Fruit fly (Drosophila melanogaster): ENCODE results near the gene CG3040.

CG3040 gene

DNA sequence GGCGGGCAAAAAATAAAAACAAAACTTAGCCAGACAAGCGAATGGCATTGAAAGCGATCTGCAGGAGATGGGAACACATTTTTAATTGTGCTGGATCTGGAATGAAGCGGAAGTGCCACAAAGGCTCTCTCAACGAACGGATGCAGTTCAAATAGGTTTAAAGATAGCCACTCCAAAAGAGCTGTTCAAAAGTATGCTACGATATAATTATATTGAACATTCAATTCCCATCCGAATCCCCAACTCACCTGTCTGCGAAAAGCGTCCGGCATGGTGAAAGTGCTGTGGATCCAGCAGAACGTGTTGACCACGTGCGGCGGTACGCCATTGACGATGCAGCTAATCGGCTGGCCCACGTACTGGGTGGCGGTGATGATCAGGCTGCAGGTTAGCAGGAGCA, 3.7 kb upstream of the CG3040 start:
- TF ChIP-seq toe (GFP tag; optimal IDR thresholded peaks at IDR 0.05) (no peak), cnc (optimal IDR thresholded peaks at IDR 0.05) (no peak), ovo (GFP tag; optimal IDR thresholded peaks at IDR 0.05) (no peak), CG5204 (GFP tag; optimal IDR thresholded peaks at IDR 0.05) (no peak), CG14711 (tag; optimal IDR thresholded peaks at IDR 0.05) (no peak), CG7101 (tag; optimal IDR thresholded peaks at IDR 0.05) (no peak), kay (GFP tag; ENCODE audit: borderline replicate concordance) (no peak), CG7045 (GFP tag; optimal IDR thresholded peaks at IDR 0.05) (no peak), Clk (GFP tag; optimal IDR thresholded peaks at IDR 0.05) (no peak), pad (GFP tag; optimal IDR thresholded peaks at IDR 0.05) (no peak), tj (GFP tag; optimal IDR thresholded peaks at IDR 0.05) (no peak), Crg-1 (GFP tag; optimal IDR thresholded peaks at IDR 0.05) (no peak), Mnt (GFP tag; optimal IDR thresholded peaks at IDR 0.05) (no peak), CG1620 (GFP tag; optimal IDR thresholded peaks at IDR 0.05) (no peak), CG33017 (tag; optimal IDR thresholded peaks at IDR 0.05) (no peak)

DNA sequence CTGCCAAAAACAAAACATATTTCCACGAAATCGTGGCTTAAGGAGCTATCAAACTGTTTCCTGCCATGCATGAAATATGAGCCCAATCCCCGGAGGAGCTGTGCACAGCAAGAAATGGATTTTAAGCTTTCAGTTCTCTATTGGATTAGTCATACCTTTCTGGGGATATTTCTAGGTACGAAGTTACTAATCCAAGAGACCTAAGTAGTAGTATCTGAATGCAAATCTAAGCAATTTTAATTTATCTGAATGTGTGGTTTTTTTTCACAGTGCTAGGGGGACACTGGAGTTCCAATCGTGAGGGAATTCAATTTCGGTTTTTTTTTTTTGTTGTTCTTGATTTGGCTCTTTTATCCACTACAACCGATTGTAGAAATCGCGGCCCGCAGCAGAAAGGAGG, 3.2 kb upstream of the CG3040 start:
- TF ChIP-seq Crg-1 (GFP tag; optimal IDR thresholded peaks at IDR 0.05) (no peak), tj (GFP tag; optimal IDR thresholded peaks at IDR 0.05) (peak; percentile 37)

DNA sequence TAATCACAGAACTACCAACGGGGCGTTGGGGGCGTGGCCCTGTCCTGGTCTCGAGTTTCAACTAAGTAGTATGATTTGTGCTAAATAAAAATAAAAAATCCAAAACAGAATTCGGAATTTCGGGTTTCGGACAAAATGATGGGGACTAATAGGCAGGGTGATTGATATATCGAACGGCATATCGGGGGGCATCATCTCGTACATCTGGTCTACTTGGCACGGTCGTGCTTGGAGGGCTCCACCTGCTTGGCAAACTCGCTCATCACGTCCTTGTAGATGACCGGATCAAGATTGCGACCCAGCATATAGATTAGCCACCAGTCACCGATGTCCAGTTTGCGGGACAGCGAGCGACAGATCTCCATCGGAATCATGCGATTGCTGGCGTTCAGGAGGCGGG, 1.0 kb upstream of the CG3040 start:
- TF ChIP-seq Mnt (GFP tag; optimal IDR thresholded peaks at IDR 0.05) (no peak), Hr96 (GFP tag; optimal IDR thresholded peaks at IDR 0.05) (no peak), CG7045 (GFP tag; optimal IDR thresholded peaks at IDR 0.05) (no peak), Clk (GFP tag; optimal IDR thresholded peaks at IDR 0.05) (no peak), kay (GFP tag; ENCODE audit: borderline replicate concordance) (no peak), cnc (optimal IDR thresholded peaks at IDR 0.05) (no peak), CG12768 (GFP tag; optimal IDR thresholded peaks at IDR 0.05) (no peak), Crg-1 (GFP tag; optimal IDR thresholded peaks at IDR 0.05) (no peak), tj (GFP tag; optimal IDR thresholded peaks at IDR 0.05) (no peak), CG11617 (GFP tag; optimal IDR thresholded peaks at IDR 0.05) (no peak), CG14711 (tag; optimal IDR thresholded peaks at IDR 0.05) (no peak), cic (GFP tag; optimal IDR thresholded peaks at IDR 0.05) (no peak), CG7101 (tag; optimal IDR thresholded peaks at IDR 0.05) (no peak), ovo (GFP tag; optimal IDR thresholded peaks at IDR 0.05) (no peak), CG5204 (GFP tag; optimal IDR thresholded peaks at IDR 0.05) (no peak)

DNA sequence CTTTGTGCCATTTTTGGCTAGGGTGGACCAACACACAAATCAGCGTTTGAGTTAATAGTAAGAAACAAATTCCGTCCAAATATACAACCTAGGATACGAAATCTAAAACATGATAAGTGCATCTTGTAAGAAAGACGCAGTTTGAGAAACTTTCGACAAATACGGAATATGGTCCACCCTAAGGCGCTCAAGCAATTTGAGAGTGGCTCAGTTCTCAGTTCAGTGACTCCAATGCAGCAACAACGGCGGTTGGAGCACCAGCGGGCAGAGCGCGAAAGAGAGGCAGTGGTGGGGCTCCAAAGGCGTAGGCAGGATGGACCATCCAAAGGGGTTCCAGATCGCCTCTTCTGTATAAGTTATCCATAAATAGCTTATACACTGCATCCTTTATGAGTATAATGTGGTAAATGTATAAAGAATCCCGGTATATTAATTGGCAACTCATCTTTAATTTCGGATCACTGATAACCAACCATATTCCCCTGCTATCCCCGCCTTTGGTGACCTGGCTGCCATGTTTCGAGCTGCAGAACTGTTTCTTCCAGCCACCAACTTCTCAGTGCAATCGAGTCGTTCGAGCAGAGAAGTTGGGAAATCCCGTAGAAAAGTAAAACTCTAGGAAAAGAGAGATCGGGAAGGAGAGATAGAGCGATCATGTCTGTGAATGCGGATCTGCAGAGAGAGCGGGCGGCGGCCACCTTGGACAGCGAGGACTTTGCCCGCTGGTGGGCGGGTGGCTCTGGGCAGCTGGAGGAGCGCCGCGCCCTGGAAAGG, 3.6 kb downstream of the CG3040 start, which contains the start of gene CG4586:
Gene CG4586, plus strand, starts transcription at position 555 of the 774 bp plus-strand sequence.
- TF ChIP-seq CG11617 (GFP tag; optimal IDR thresholded peaks at IDR 0.05) (peak; percentile 78), CG12768 (GFP tag; optimal IDR thresholded peaks at IDR 0.05) (peak; percentile 53), ovo (GFP tag; optimal IDR thresholded peaks at IDR 0.05) (no peak), kay (GFP tag; ENCODE audit: borderline replicate concordance) (no peak), CG33017 (tag; optimal IDR thresholded peaks at IDR 0.05) (peak; percentile 83), pad (GFP tag; optimal IDR thresholded peaks at IDR 0.05) (peak; percentile 58), Crg-1 (GFP tag; optimal IDR thresholded peaks at IDR 0.05) (peak; percentile 75), bab1 (GFP tag; optimal IDR thresholded peaks at IDR 0.05) (peak; percentile 97), Hr96 (GFP tag; optimal IDR thresholded peaks at IDR 0.05) (peak; percentile 63), toe (GFP tag; optimal IDR thresholded peaks at IDR 0.05) (peak; percentile 34), CG14711 (tag; optimal IDR thresholded peaks at IDR 0.05) (peak; percentile 84), CG5204 (GFP tag; optimal IDR thresholded peaks at IDR 0.05) (peak; percentile 71), tj (GFP tag; optimal IDR thresholded peaks at IDR 0.05) (peak; percentile 59), cnc (optimal IDR thresholded peaks at IDR 0.05) (no peak), CG1620 (GFP tag; optimal IDR thresholded peaks at IDR 0.05) (peak; percentile 76), CG7045 (GFP tag; optimal IDR thresholded peaks at IDR 0.05) (peak; percentile 63), Clk (GFP tag; optimal IDR thresholded peaks at IDR 0.05) (no peak), Mnt (GFP tag; optimal IDR thresholded peaks at IDR 0.05) (peak; percentile 70), cic (GFP tag; optimal IDR thresholded peaks at IDR 0.05) (no peak), CG7101 (tag; optimal IDR thresholded peaks at IDR 0.05) (peak; percentile 89)

DNA sequence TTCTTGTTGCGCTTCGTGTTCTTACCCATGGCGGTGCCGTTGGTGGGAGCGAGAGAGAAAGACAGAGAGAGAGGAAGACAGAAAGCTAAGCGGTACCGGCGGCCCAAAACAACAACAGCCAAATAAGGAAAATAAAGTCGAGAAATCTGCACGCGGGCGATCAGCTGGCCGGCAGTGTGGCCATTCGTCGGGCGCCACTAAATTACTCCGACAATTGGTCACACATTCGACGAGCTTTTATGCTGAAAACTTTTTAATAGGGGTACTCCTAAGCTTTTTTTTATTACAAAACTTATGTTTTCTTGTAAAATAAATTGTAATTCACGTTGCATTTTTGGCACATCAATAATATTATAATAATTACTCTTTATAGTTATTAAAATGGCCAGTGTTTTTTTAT, 4.6 kb downstream of the CG3040 start, which contains the start of gene Setd3:
Gene Setd3, minus strand, starts transcription at position 187 of the 400 bp plus-strand sequence.
- no peak for TF ChIP-seq CG7045 (GFP tag; optimal IDR thresholded peaks at IDR 0.05)
- peak; percentile 37 for TF ChIP-seq CG7101 (tag; optimal IDR thresholded peaks at IDR 0.05)
- peak; percentile 0 for TF ChIP-seq CG1620 (GFP tag; optimal IDR thresholded peaks at IDR 0.05)
- TF ChIP-seq Mnt (GFP tag; optimal IDR thresholded peaks at IDR 0.05), result peak; percentile 77
- no peak for TF ChIP-seq Clk (GFP tag; optimal IDR thresholded peaks at IDR 0.05)
- peak; percentile 20 for TF ChIP-seq bab1 (GFP tag; optimal IDR thresholded peaks at IDR 0.05)

- TF ChIP-seq CG33017 (tag; optimal IDR thresholded peaks at IDR 0.05) (no peak), CG14711 (tag; optimal IDR thresholded peaks at IDR 0.05) (no peak)
Measured at dm6 chrX:6937417-6937816, 35.8 kb downstream of the CG3040 start.

DNA sequence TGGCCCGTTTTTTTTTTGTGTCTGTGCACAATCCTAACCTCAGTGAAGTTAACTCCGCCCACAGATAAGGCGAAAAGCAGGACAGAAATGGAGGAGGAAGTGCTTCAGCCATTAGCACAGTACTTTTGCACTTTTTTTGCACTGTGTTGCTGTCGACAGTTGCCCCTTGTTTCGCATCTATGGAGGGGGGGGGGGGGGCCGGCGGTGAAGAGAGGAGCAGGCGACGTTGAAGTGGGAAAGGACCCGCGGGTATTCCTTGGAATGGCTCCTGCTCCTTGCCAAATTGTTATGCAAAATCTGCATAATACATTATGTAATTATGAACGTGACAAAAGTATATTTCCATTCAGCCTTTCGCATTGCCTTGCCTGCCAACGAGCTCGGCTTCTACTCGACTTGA, 36.3 kb downstream of the CG3040 start:
- TF ChIP-seq ovo (GFP tag; optimal IDR thresholded peaks at IDR 0.05) (no peak), CG7045 (GFP tag; optimal IDR thresholded peaks at IDR 0.05) (no peak), Mnt (GFP tag; optimal IDR thresholded peaks at IDR 0.05) (no peak), Clk (GFP tag; optimal IDR thresholded peaks at IDR 0.05) (no peak), cic (GFP tag; optimal IDR thresholded peaks at IDR 0.05) (no peak), bab1 (GFP tag; optimal IDR thresholded peaks at IDR 0.05) (no peak), kay (GFP tag; ENCODE audit: borderline replicate concordance) (no peak), toe (GFP tag; optimal IDR thresholded peaks at IDR 0.05) (no peak), CG1620 (GFP tag; optimal IDR thresholded peaks at IDR 0.05) (no peak), tj (GFP tag; optimal IDR thresholded peaks at IDR 0.05) (no peak), CG14711 (tag; optimal IDR thresholded peaks at IDR 0.05) (no peak), Crg-1 (GFP tag; optimal IDR thresholded peaks at IDR 0.05) (no peak), cnc (optimal IDR thresholded peaks at IDR 0.05) (no peak), CG33017 (tag; optimal IDR thresholded peaks at IDR 0.05) (no peak), pad (GFP tag; optimal IDR thresholded peaks at IDR 0.05) (no peak), Hr96 (GFP tag; optimal IDR thresholded peaks at IDR 0.05) (no peak), CG7101 (tag; optimal IDR thresholded peaks at IDR 0.05) (no peak), CG11617 (GFP tag; optimal IDR thresholded peaks at IDR 0.05) (no peak), CG12768 (GFP tag; optimal IDR thresholded peaks at IDR 0.05) (no peak)
